Worm (Caenorhabditis elegans): ENCODE results near the gene C47A4.5.

ce11 chrIV:13786690-13787089 is 41.2 kb downstream of the C47A4.5 start, which contains the start of gene icap-1:
- TF ChIP-seq dao-5 (tag; optimal IDR thresholded peaks at IDR 0.05) (no peak), him-1 (tag; optimal IDR thresholded peaks at IDR 0.05) (no peak)

Data from whole organism, L4/young adult.